Worm (Caenorhabditis elegans): ENCODE data around the gene Y39A1A.20.

DNA sequence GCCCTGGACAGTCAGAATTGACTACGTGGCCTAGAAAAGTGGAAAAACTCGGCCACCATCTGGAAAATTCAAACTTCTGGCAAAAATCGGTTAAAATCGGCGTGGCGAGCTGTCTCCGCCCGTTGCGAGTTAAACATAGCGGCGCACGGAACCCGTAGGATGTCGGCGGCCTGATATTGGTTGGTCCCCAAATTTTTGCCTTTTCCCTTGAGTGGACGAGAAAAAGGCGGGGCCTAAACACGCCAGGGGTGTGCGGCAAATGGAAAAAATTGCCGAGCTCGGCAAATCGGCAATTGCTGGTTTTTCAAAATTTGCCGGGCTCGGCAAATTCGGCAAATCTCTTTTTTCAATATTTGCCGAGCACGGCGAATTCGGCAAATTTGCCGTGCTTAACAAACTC lies 32.9 kb upstream of the Y39A1A.20 start:
- TF ChIP-seq jun-1 (tag; optimal IDR thresholded peaks at IDR 0.05) (no peak), pha-4 (tag; optimal IDR thresholded peaks at IDR 0.05) (no peak), unc-62 (GFP tag; optimal IDR thresholded peaks at IDR 0.05) (no peak), elt-3 (tag; optimal IDR thresholded peaks at IDR 0.05) (no peak), fkh-10 (GFP tag; optimal IDR thresholded peaks at IDR 0.05) (no peak), nhr-77 (tag; optimal IDR thresholded peaks at IDR 0.05) (no peak), skn-1 (tag; optimal IDR thresholded peaks at IDR 0.05) (no peak), unc-39 (tag; optimal IDR thresholded peaks at IDR 0.05) (no peak), nhr-76 (tag; optimal IDR thresholded peaks at IDR 0.05) (no peak), nhr-28 (tag; optimal IDR thresholded peaks at IDR 0.05) (no peak), nhr-11 (tag; optimal IDR thresholded peaks at IDR 0.05) (no peak), nhr-25 (tag; optimal IDR thresholded peaks at IDR 0.05) (no peak), mdl-1 (tag; optimal IDR thresholded peaks at IDR 0.05) (no peak), ceh-16 (tag; optimal IDR thresholded peaks at IDR 0.05) (no peak)
